Worm (Caenorhabditis elegans) whole organism, L1 larva: ENCODE measurements around the gene eif-2A.
A peak's percentile ranks its signal among the peaks of the same experiment; 100 is the strongest.

Experiments
- C16A3.4 ChIP-seq: fragments of 150-350 bp; optimal IDR thresholded peaks from 2 replicates; lab custom pipeline; 2014; ENCODE audit warnings: missing biosample characterization, missing genetic modification characterization
- F16B12.6 ChIP-seq: fragments of 150-350 bp; optimal IDR thresholded peaks from 2 replicates; lab custom pipeline; 2014; ENCODE audit warnings: missing biosample characterization, missing genetic modification characterization
- aha-1 ChIP-seq: fragments of 150-350 bp; optimal IDR thresholded peaks from 2 replicates; lab custom pipeline; 2014; ENCODE audit warnings: missing biosample characterization, missing genetic modification characterization
- aly-2 ChIP-seq: fragments of 150-350 bp; optimal IDR thresholded peaks from 2 replicates; lab custom pipeline; 2014; ENCODE audit warnings: missing biosample characterization, missing genetic modification characterization
- blmp-1 ChIP-seq: fragments of 150-350 bp; optimal IDR thresholded peaks from 2 replicates; lab custom pipeline; 2014; ENCODE audit warnings: missing biosample characterization, missing genetic modification characterization
- ceh-8 ChIP-seq: fragments of 200-800 bp; sonication (Bioruptor generic); optimal IDR thresholded peaks from 2 replicates; lab custom pipeline; 2018; ENCODE audit warnings: mild to moderate bottlenecking, missing genetic modification characterization, moderate library complexity, missing compliant biosample characterization
- ceh-82 ChIP-seq, 3 experiments: fragments of 150-350 bp in 1 of 3; sonication (generic microtip) in 2 of 3; optimal IDR thresholded peaks; 2 replicates each; lab custom pipeline; 2014 to 2017; ENCODE audit warnings: missing biosample characterization in 3 of 3, missing genetic modification characterization in 3 of 3
- dpl-1 ChIP-seq, 3 experiments: fragments of 150-350 bp in 2 of 3; sonication (generic microtip) in 1 of 3; optimal IDR thresholded peaks; 2 replicates each; lab custom pipeline; 2014 to 2017; ENCODE audit warnings: missing biosample characterization in 3 of 3, missing genetic modification characterization in 3 of 3, missing genetic modification reagents in 3 of 3
- dsc-1 ChIP-seq: sonication (generic microtip); optimal IDR thresholded peaks from 2 replicates; lab custom pipeline; 2016; ENCODE audit warnings: mild to moderate bottlenecking, missing genetic modification characterization, missing compliant biosample characterization
- efl-1 ChIP-seq, 4 experiments: fragments of 150-350 bp; optimal IDR thresholded peaks in 3 of 4; peaks in 1 of 4; 1 replicate in 1 of 4; 2 replicates in 3 of 4; lab custom pipeline; 2014; ENCODE audit warnings: missing biosample characterization in 2 of 4, missing genetic modification characterization in 2 of 4, missing genetic modification reagents in 2 of 4
- egl-13 ChIP-seq: sonication (generic microtip); optimal IDR thresholded peaks from 2 replicates; lab custom pipeline; 2016; ENCODE audit warnings: missing genotype, missing genetic modification reagents, missing genetic modification characterization, missing compliant biosample characterization
- elt-2 ChIP-seq: sonication (generic microtip); optimal IDR thresholded peaks from 2 replicates; lab custom pipeline; 2016; ENCODE audit warnings: missing genetic modification characterization, mild to moderate bottlenecking, inconsistent platforms, missing compliant biosample characterization, missing genetic modification reagents
- fkh-10 ChIP-seq: sonication (generic microtip); optimal IDR thresholded peaks from 2 replicates; lab custom pipeline; 2017; ENCODE audit warnings: missing biosample characterization, missing genetic modification reagents, missing genetic modification characterization
- fkh-4 ChIP-seq: sonication (generic microtip); optimal IDR thresholded peaks from 2 replicates; lab custom pipeline; 2016; ENCODE audit warnings: missing compliant biosample characterization, missing genetic modification characterization, borderline replicate concordance
- fkh-8 ChIP-seq: sonication (generic microtip); optimal IDR thresholded peaks from 2 replicates; lab custom pipeline; 2016; ENCODE audit warnings: mild to moderate bottlenecking, missing genetic modification characterization, missing compliant biosample characterization
- hlh-4 ChIP-seq: sonication (generic microtip); optimal IDR thresholded peaks from 2 replicates; lab custom pipeline; 2016; ENCODE audit warnings: mild to moderate bottlenecking, missing genetic modification characterization, missing compliant biosample characterization
- irx-1 ChIP-seq: sonication (generic microtip); optimal IDR thresholded peaks from 2 replicates; lab custom pipeline; 2016; ENCODE audit warnings: missing genetic modification characterization, missing compliant biosample characterization
- jun-1 ChIP-seq: fragments of 150-350 bp; optimal IDR thresholded peaks from 2 replicates; lab custom pipeline; 2014; ENCODE audit warnings: missing biosample characterization, missing genetic modification reagents, missing genetic modification characterization
- lin-13 ChIP-seq: fragments of 150-350 bp; optimal IDR thresholded peaks from 2 replicates; lab custom pipeline; 2014; ENCODE audit warnings: missing biosample characterization, missing genetic modification reagents, missing genetic modification characterization
- lin-14 ChIP-seq: fragments of 200-800 bp; sonication (Bioruptor generic); optimal IDR thresholded peaks from 2 replicates; lab custom pipeline; 2018; ENCODE audit warnings: mild to moderate bottlenecking, missing genetic modification characterization, moderate library complexity, missing compliant biosample characterization
- lin-35 ChIP-seq, 2 experiments: fragments of 150-350 bp; optimal IDR thresholded peaks; 2 replicates each; lab custom pipeline; 2014; ENCODE audit warnings: missing biosample characterization in 2 of 2, missing genetic modification characterization in 2 of 2, missing genetic modification reagents in 2 of 2
- lin-39 ChIP-seq: fragments of 150-350 bp; optimal IDR thresholded peaks from 2 replicates; lab custom pipeline; 2014; ENCODE audit warnings: missing biosample characterization, missing genetic modification reagents, missing genetic modification characterization
- lsy-2 ChIP-seq, 2 experiments: fragments of 150-350 bp; optimal IDR thresholded peaks; 2 replicates each; lab custom pipeline; 2014; ENCODE audit warnings: missing biosample characterization in 2 of 2, missing genetic modification characterization in 2 of 2
- mdl-1 ChIP-seq, 2 experiments: fragments of 150-350 bp; optimal IDR thresholded peaks; 2 replicates each; lab custom pipeline; 2014 to 2017; ENCODE audit warnings: missing biosample characterization in 2 of 2, missing genetic modification characterization in 2 of 2, inconsistent platforms in 1 of 2
- mep-1 ChIP-seq: fragments of 150-350 bp; optimal IDR thresholded peaks from 2 replicates; lab custom pipeline; 2014; ENCODE audit warnings: missing biosample characterization, missing genetic modification characterization
- nhr-11 ChIP-seq: fragments of 150-350 bp; optimal IDR thresholded peaks from 2 replicates; lab custom pipeline; 2014; ENCODE audit warnings: missing biosample characterization, missing genetic modification characterization
- nhr-12 ChIP-seq: sonication (generic microtip); optimal IDR thresholded peaks from 2 replicates; lab custom pipeline; 2017; ENCODE audit warnings: missing biosample characterization, missing genetic modification characterization
- nhr-20 ChIP-seq: sonication (generic microtip); optimal IDR thresholded peaks from 2 replicates; lab custom pipeline; 2016; ENCODE audit warnings: mild to moderate bottlenecking, missing genetic modification characterization, missing compliant biosample characterization
- nhr-47 ChIP-seq: sonication (generic microtip); optimal IDR thresholded peaks from 2 replicates; lab custom pipeline; 2016; ENCODE audit warnings: mild to moderate bottlenecking, missing genetic modification characterization, moderate library complexity, missing compliant biosample characterization
- nhr-71 ChIP-seq: sonication (generic microtip); optimal IDR thresholded peaks from 2 replicates; lab custom pipeline; 2016; ENCODE audit warnings: mild to moderate bottlenecking, missing genetic modification characterization, moderate library complexity, missing compliant biosample characterization
- nhr-76 ChIP-seq: sonication (generic microtip); optimal IDR thresholded peaks from 2 replicates; lab custom pipeline; 2017; ENCODE audit warnings: missing biosample characterization, missing genetic modification characterization
- nhr-77 ChIP-seq: fragments of 150-350 bp; optimal IDR thresholded peaks from 2 replicates; lab custom pipeline; 2014; ENCODE audit warnings: missing biosample characterization, missing genetic modification characterization
- nhr-85 ChIP-seq: sonication (generic microtip); peaks from one replicate; lab custom pipeline; 2016; ENCODE audit warnings: missing genetic modification characterization, inconsistent platforms, missing compliant biosample characterization
- pag-3 ChIP-seq: sonication (generic microtip); optimal IDR thresholded peaks from 2 replicates; lab custom pipeline; 2017; ENCODE audit warnings: missing genetic modification characterization, mild to moderate bottlenecking, missing compliant biosample characterization, antibody characterized with exemption, borderline replicate concordance; ENCODE audit not compliant: insufficient read depth
- pax-3 ChIP-seq: fragments of 200-800 bp; sonication (Bioruptor generic); optimal IDR thresholded peaks from 2 replicates; lab custom pipeline; 2018; ENCODE audit warnings: mild to moderate bottlenecking, missing genetic modification characterization, moderate library complexity, missing compliant biosample characterization
- pqm-1 ChIP-seq: sonication (generic microtip); optimal IDR thresholded peaks from 3 replicates; lab custom pipeline; 2017; ENCODE audit warnings: missing biosample characterization, missing genetic modification characterization
- skn-1 ChIP-seq: fragments of 150-350 bp; optimal IDR thresholded peaks from 2 replicates; lab custom pipeline; 2014; ENCODE audit warnings: missing biosample characterization, missing genetic modification characterization
- snpc-4 ChIP-seq: fragments of 150-350 bp; optimal IDR thresholded peaks from 2 replicates; lab custom pipeline; 2014; ENCODE audit warnings: missing biosample characterization, missing genetic modification characterization
- snu-23 ChIP-seq: sonication (generic microtip); optimal IDR thresholded peaks from 2 replicates; lab custom pipeline; 2016; ENCODE audit warnings: missing genetic modification characterization, missing compliant biosample characterization
- sox-4 ChIP-seq: sonication (generic microtip); optimal IDR thresholded peaks from 2 replicates; lab custom pipeline; 2016; ENCODE audit warnings: missing genetic modification characterization, missing compliant biosample characterization
- sptf-1 ChIP-seq: fragments of 150-350 bp; optimal IDR thresholded peaks from 2 replicates; lab custom pipeline; 2014; ENCODE audit warnings: missing biosample characterization, missing genetic modification characterization
- swsn-7 ChIP-seq: sonication (generic microtip); optimal IDR thresholded peaks from 2 replicates; lab custom pipeline; 2016; ENCODE audit warnings: missing genetic modification characterization, missing compliant biosample characterization
- tbx-2 ChIP-seq: sonication (generic microtip); optimal IDR thresholded peaks from 2 replicates; lab custom pipeline; 2016; ENCODE audit warnings: missing genetic modification characterization, missing compliant biosample characterization
- unc-130 ChIP-seq: fragments of 150-350 bp; optimal IDR thresholded peaks from 2 replicates; lab custom pipeline; 2017; ENCODE audit warnings: missing biosample characterization, missing genetic modification characterization, inconsistent platforms
- unc-30 ChIP-seq: sonication (generic microtip); optimal IDR thresholded peaks from 2 replicates; lab custom pipeline; 2017; ENCODE audit warnings: missing biosample characterization, missing genetic modification characterization
- unc-62 ChIP-seq: fragments of 150-350 bp; optimal IDR thresholded peaks from 2 replicates; lab custom pipeline; 2014; ENCODE audit warnings: missing biosample characterization, missing genetic modification reagents, missing genetic modification characterization
- ztf-4 ChIP-seq: fragments of 150-350 bp; optimal IDR thresholded peaks from 2 replicates; lab custom pipeline; 2014; ENCODE audit warnings: missing biosample characterization, missing genetic modification characterization

The eif-2A gene

ce11 chrII:10416332-10416863, at the start of gene eif-2A:
Gene eif-2A, plus strand, starts transcription at chrII:10416800.
- TF ChIP-seq snu-23 (GFP tag; lab: Kevin White, UChicago) (peak; percentile 15), nhr-47 (tag; lab: Kevin White, UChicago) (peak; percentile 7), snpc-4 (tag; lab: Kevin White, UChicago) (no peak), skn-1 (tag; lab: Kevin White, UChicago) (no peak), lin-35 (GFP tag; optimal IDR thresholded peaks at IDR 0.05; lab: Kevin White, UChicago) (peak; percentile 25 to 41), ceh-82 (tag; optimal IDR thresholded peaks at IDR 0.05; lab: Kevin White, UChicago) (no peak), unc-30 (no peak), C16A3.4 (tag; lab: Kevin White, UChicago) (peak; percentile 5), mep-1 (peak; percentile 50), nhr-71 (tag; lab: Kevin White, UChicago) (peak; percentile 21), nhr-76 (tag; lab: Kevin White, UChicago) (no peak), fkh-10 (GFP tag; lab: Kevin White, UChicago) (no peak), F16B12.6 (tag; lab: Kevin White, UChicago) (peak; percentile 75), efl-1 (optimal IDR thresholded peaks at IDR 0.05; lab: Kevin White, UChicago) (peak in 1 of 2 experiments; percentile 44), efl-1 (GFP tag; optimal IDR thresholded peaks at IDR 0.05 in 1 of 2; lab: Kevin White, UChicago) (peak in 1 of 2 experiments; percentile 50), lsy-2 (tag; optimal IDR thresholded peaks at IDR 0.05; lab: Kevin White, UChicago) (peak; percentile 79 to 97), fkh-8 (tag; lab: Kevin White, UChicago) (no peak), nhr-85 (no peak), irx-1 (tag; lab: Kevin White, UChicago) (no peak), blmp-1 (tag; lab: Kevin White, UChicago) (peak; percentile 42), dpl-1 (GFP tag; optimal IDR thresholded peaks at IDR 0.05; lab: Kevin White, UChicago) (peak; percentile 23 to 61 (median 38))

DNA sequence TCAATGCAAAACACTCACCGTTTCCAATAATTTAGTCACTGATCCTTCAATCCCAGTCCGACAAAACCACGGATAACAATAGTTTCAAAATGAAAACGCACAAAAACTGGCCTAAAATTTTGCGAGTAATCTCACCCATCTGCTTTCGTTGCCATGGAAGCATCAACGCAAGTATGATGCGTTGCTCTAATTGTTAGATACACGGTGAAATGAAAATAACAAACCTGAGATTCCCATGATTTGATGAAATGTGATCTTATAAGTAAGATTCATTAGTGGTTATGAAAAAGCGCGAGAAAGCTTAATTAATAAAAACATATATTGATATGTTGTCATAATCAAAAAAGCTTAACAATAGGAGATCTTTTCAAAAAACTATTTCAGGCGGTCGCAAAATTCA, 49.4 kb upstream of the eif-2A start, which contains the start of gene ceh-57:
Gene ceh-57 (minus strand): TSS at position 95 of the 400 bp plus-strand sequence.
- no peak for TF ChIP-seq blmp-1 (tag; lab: Kevin White, UChicago)
- no peak for TF ChIP-seq lin-35 (GFP tag; optimal IDR thresholded peaks at IDR 0.05; lab: Kevin White, UChicago)
- TF ChIP-seq hlh-4 (tag; lab: Kevin White, UChicago): no peak
- peak; percentile 5 for TF ChIP-seq nhr-47 (tag; lab: Kevin White, UChicago)
- TF ChIP-seq nhr-77 (tag; lab: Kevin White, UChicago): no peak
- TF ChIP-seq dsc-1 (tag; lab: Kevin White, UChicago): peak; percentile 64
- TF ChIP-seq tbx-2 (tag; lab: Kevin White, UChicago): no peak
- TF ChIP-seq aha-1 (tag; lab: Kevin White, UChicago): no peak
- no peak for TF ChIP-seq pag-3 (tag; lab: Kevin White, UChicago)
- TF ChIP-seq unc-62: no peak
- no peak for TF ChIP-seq nhr-11 (tag; lab: Kevin White, UChicago)
- no peak for TF ChIP-seq jun-1 (tag; lab: Kevin White, UChicago)
- no peak for TF ChIP-seq lin-14
- TF ChIP-seq fkh-8 (tag; lab: Kevin White, UChicago): peak; percentile 53
- TF ChIP-seq unc-130 (tag; lab: Kevin White, UChicago): no peak
- TF ChIP-seq mdl-1 (tag; optimal IDR thresholded peaks at IDR 0.05; lab: Kevin White, UChicago): no peak
- TF ChIP-seq nhr-12 (tag; lab: Kevin White, UChicago): no peak
- no peak for TF ChIP-seq pax-3 (tag; lab: Kevin White, UChicago)
- TF ChIP-seq egl-13 (tag; lab: Kevin White, UChicago): no peak

DNA sequence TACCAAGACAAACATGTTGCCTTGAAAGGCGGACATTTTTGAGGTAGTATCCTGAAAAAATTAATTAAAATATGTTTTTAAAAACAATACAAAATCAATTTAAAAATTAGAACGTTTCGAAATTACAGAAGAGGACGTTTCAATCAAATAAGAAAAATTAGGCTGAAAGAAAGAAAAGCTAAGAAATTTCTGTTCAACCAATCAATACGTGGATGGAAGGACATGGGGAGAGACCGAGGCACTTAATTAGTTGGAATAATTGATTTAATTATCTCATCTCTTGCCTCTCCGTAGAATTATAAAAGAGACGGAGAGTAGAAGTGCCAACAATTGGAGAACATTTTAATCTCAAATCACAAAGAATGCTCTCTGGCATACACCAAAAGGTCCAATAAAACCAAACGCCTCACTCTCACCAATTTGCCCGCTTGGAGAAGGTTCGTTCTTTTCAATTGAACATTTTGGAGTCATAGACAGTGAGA, 47.0 kb upstream of the eif-2A start, which contains the start of gene ceh-58:
Gene ceh-58 (minus strand): TSS at position 51 of the 482 bp plus-strand sequence.
- TF ChIP-seq lin-14 (peak; percentile 33), sptf-1 (tag; lab: Kevin White, UChicago) (no peak), pqm-1 (no peak), blmp-1 (tag; lab: Kevin White, UChicago) (peak; percentile 36), fkh-4 (tag; lab: Kevin White, UChicago) (no peak), egl-13 (tag; lab: Kevin White, UChicago) (no peak), ztf-4 (no peak), swsn-7 (tag; lab: Kevin White, UChicago) (no peak), mep-1 (no peak), aly-2 (tag; lab: Kevin White, UChicago) (no peak), nhr-20 (tag; lab: Kevin White, UChicago) (no peak), nhr-12 (tag; lab: Kevin White, UChicago) (no peak), nhr-11 (tag; lab: Kevin White, UChicago) (no peak), skn-1 (tag; lab: Kevin White, UChicago) (no peak), elt-2 (tag; lab: Kevin White, UChicago) (no peak), sox-4 (tag; lab: Kevin White, UChicago) (no peak), lin-13 (GFP tag; lab: Kevin White, UChicago) (no peak), nhr-85 (peak; percentile 61), lin-39 (tag; lab: Kevin White, UChicago) (no peak), ceh-8 (peak; percentile 22), lin-35 (GFP tag; optimal IDR thresholded peaks at IDR 0.05; lab: Kevin White, UChicago) (no peak)
